Worm (Caenorhabditis elegans) whole organism, midembryonic: ENCODE measurements around the gene dhs-6.

ENCODE experiments used
- T22C8.4 ChIP-seq: fragments of 200-800 bp; sonication (Bioruptor generic); IDR thresholded peaks from 2 replicates; pipeline ENCODE4 v1.3.6; 2022; ENCODE audit warnings: missing genetic modification characterization, missing compliant biosample characterization
- cog-1 ChIP-seq: sonication (generic microtip); optimal IDR thresholded peaks from 2 replicates; lab custom pipeline; 2016; ENCODE audit warnings: missing genetic modification characterization, missing compliant biosample characterization
- flt-1 ChIP-seq: fragments of 200-800 bp; sonication (Bioruptor generic); IDR thresholded peaks from 2 replicates; pipeline ENCODE4 v1.3.6; 2022; ENCODE audit warnings: missing genetic modification characterization, missing compliant biosample characterization
- klf-2 ChIP-seq: fragments of 200-800 bp; sonication (Bioruptor generic); conservative IDR thresholded peaks from 2 replicates; pipeline ENCODE4 v1.3.6; 2022; ENCODE audit warnings: missing genetic modification reagents, missing genetic modification characterization, missing compliant biosample characterization
- med-1 ChIP-seq: sonication (generic microtip); optimal IDR thresholded peaks from 2 replicates; lab custom pipeline; 2017; ENCODE audit warnings: missing genetic modification characterization, mild to moderate bottlenecking, missing compliant biosample characterization, antibody characterized with exemption, missing genetic modification reagents; ENCODE audit not compliant: insufficient read depth
- ref-1 ChIP-seq: fragments of 200-800 bp; sonication (Bioruptor generic); conservative IDR thresholded peaks from 2 replicates; pipeline ENCODE4 v1.3.6; 2022; ENCODE audit warnings: missing genetic modification reagents, missing genetic modification characterization, missing compliant biosample characterization
- tab-1 ChIP-seq: fragments of 200-800 bp; sonication (Bioruptor generic); IDR thresholded peaks from 2 replicates; pipeline ENCODE4 v1.3.6; 2022; ENCODE audit warnings: missing genetic modification characterization, missing compliant biosample characterization
- ztf-23 ChIP-seq: fragments of 200-800 bp; sonication (Bioruptor generic); IDR thresholded peaks from 2 replicates; pipeline ENCODE4 v1.3.6; 2022; ENCODE audit warnings: missing genetic modification reagents, missing genetic modification characterization, missing compliant biosample characterization
- ztf-29 ChIP-seq: fragments of 200-800 bp; sonication (Bioruptor generic); IDR thresholded peaks from 2 replicates; pipeline ENCODE4 v1.3.6; 2022; ENCODE audit warnings: missing genetic modification reagents, missing genetic modification characterization, missing compliant biosample characterization

dhs-6 gene

ce11 chrII:5587794-5588193 lies 31.3 kb downstream of the dhs-6 start:
- TF ChIP-seq med-1 (no peak), ref-1 (GFP tag; lab: Robert Waterston, UW) (no peak), T22C8.4 (GFP tag; lab: Robert Waterston, UW) (no peak), flt-1 (GFP tag; lab: Robert Waterston, UW) (no peak), ztf-23 (GFP tag; lab: Robert Waterston, UW) (no peak), tab-1 (no peak), klf-2 (GFP tag; lab: Robert Waterston, UW) (no peak), ztf-29 (GFP tag; lab: Robert Waterston, UW) (no peak), cog-1 (tag; lab: Kevin White, UChicago) (no peak)

- TF ChIP-seq flt-1 (GFP tag; lab: Robert Waterston, UW), result no peak
- no peak for TF ChIP-seq ref-1 (GFP tag; lab: Robert Waterston, UW)
- no peak for TF ChIP-seq ztf-29 (GFP tag; lab: Robert Waterston, UW)
- TF ChIP-seq klf-2 (GFP tag; lab: Robert Waterston, UW), result no peak
- TF ChIP-seq cog-1 (tag; lab: Kevin White, UChicago), result no peak
- no peak for TF ChIP-seq tab-1
- TF ChIP-seq ztf-23 (GFP tag; lab: Robert Waterston, UW), result no peak
- TF ChIP-seq T22C8.4 (GFP tag; lab: Robert Waterston, UW), result no peak
- TF ChIP-seq med-1, result no peak
Observed at ce11 chrII:5585788-5586187, 33.3 kb downstream of the dhs-6 start, which contains the start of gene lys-8. TSS of gene lys-8 (plus strand) at chrII:5586178.

ce11 chrII:5582309-5582708 lies 36.8 kb downstream of the dhs-6 start, which contains the start of gene T25E4.2:
TSS of gene T25E4.2 (minus strand) at chrII:5582409.
- TF ChIP-seq ref-1 (GFP tag; lab: Robert Waterston, UW) (no peak), med-1 (no peak), klf-2 (GFP tag; lab: Robert Waterston, UW) (no peak), T22C8.4 (GFP tag; lab: Robert Waterston, UW) (no peak), tab-1 (no peak), flt-1 (GFP tag; lab: Robert Waterston, UW) (no peak), cog-1 (tag; lab: Kevin White, UChicago) (no peak), ztf-29 (GFP tag; lab: Robert Waterston, UW) (no peak), ztf-23 (GFP tag; lab: Robert Waterston, UW) (no peak)

- TF ChIP-seq tab-1 (no peak), cog-1 (tag; lab: Kevin White, UChicago) (no peak), ztf-23 (GFP tag; lab: Robert Waterston, UW) (no peak), klf-2 (GFP tag; lab: Robert Waterston, UW) (no peak), ztf-29 (GFP tag; lab: Robert Waterston, UW) (no peak), ref-1 (GFP tag; lab: Robert Waterston, UW) (no peak), T22C8.4 (GFP tag; lab: Robert Waterston, UW) (no peak), flt-1 (GFP tag; lab: Robert Waterston, UW) (no peak), med-1 (no peak)
Observed at ce11 chrII:5579236-5579635, 39.9 kb downstream of the dhs-6 start.

- TF ChIP-seq tab-1 (no peak), cog-1 (tag; lab: Kevin White, UChicago) (no peak), flt-1 (GFP tag; lab: Robert Waterston, UW) (no peak), klf-2 (GFP tag; lab: Robert Waterston, UW) (no peak), ztf-23 (GFP tag; lab: Robert Waterston, UW) (no peak), T22C8.4 (GFP tag; lab: Robert Waterston, UW) (no peak), med-1 (no peak), ztf-29 (GFP tag; lab: Robert Waterston, UW) (no peak), ref-1 (GFP tag; lab: Robert Waterston, UW) (no peak)
Observed at ce11 chrII:5578714-5579113, 40.4 kb downstream of the dhs-6 start.

- TF ChIP-seq ztf-29 (GFP tag; lab: Robert Waterston, UW), result no peak
- no peak for TF ChIP-seq tab-1
- no peak for TF ChIP-seq ztf-23 (GFP tag; lab: Robert Waterston, UW)
- no peak for TF ChIP-seq ref-1 (GFP tag; lab: Robert Waterston, UW)
- no peak for TF ChIP-seq cog-1 (tag; lab: Kevin White, UChicago)
- TF ChIP-seq flt-1 (GFP tag; lab: Robert Waterston, UW), result no peak
- TF ChIP-seq med-1, result no peak
- TF ChIP-seq T22C8.4 (GFP tag; lab: Robert Waterston, UW), result no peak
- no peak for TF ChIP-seq klf-2 (GFP tag; lab: Robert Waterston, UW)
Observed at ce11 chrII:5578035-5578434, 41.1 kb downstream of the dhs-6 start, which contains the start of gene T25E4.1. TSS of gene T25E4.1 (plus strand) at chrII:5578335.

ce11 chrII:5577060-5577459 lies 42.1 kb downstream of the dhs-6 start:
- TF ChIP-seq ztf-23 (GFP tag; lab: Robert Waterston, UW) (peak; percentile 73), T22C8.4 (GFP tag; lab: Robert Waterston, UW) (peak; percentile 49; the same call in 1 of the 2 replicates), flt-1 (GFP tag; lab: Robert Waterston, UW) (peak; percentile 87), tab-1 (peak; percentile 78), cog-1 (tag; lab: Kevin White, UChicago) (no peak), ref-1 (GFP tag; lab: Robert Waterston, UW) (no peak), med-1 (no peak), ztf-29 (GFP tag; lab: Robert Waterston, UW) (no peak), klf-2 (GFP tag; lab: Robert Waterston, UW) (0 out of 2 replicates have a peak, but pooled peaks have one; percentile 22)

- no peak for TF ChIP-seq ref-1 (GFP tag; lab: Robert Waterston, UW)
- no peak for TF ChIP-seq flt-1 (GFP tag; lab: Robert Waterston, UW)
- TF ChIP-seq T22C8.4 (GFP tag; lab: Robert Waterston, UW), result no peak
- no peak for TF ChIP-seq cog-1 (tag; lab: Kevin White, UChicago)
- no peak for TF ChIP-seq ztf-29 (GFP tag; lab: Robert Waterston, UW)
- TF ChIP-seq tab-1, result no peak
- TF ChIP-seq ztf-23 (GFP tag; lab: Robert Waterston, UW), result no peak
- TF ChIP-seq klf-2 (GFP tag; lab: Robert Waterston, UW), result no peak
Observed at ce11 chrII:5574925-5575324, 44.2 kb downstream of the dhs-6 start.

ce11 chrII:5572082-5572746 lies 46.9 kb downstream of the dhs-6 start:
- TF ChIP-seq ztf-29 (GFP tag; lab: Robert Waterston, UW) (no peak), klf-2 (GFP tag; lab: Robert Waterston, UW) (no peak), T22C8.4 (GFP tag; lab: Robert Waterston, UW) (no peak), ref-1 (GFP tag; lab: Robert Waterston, UW) (no peak), flt-1 (GFP tag; lab: Robert Waterston, UW) (no peak), cog-1 (tag; lab: Kevin White, UChicago) (no peak), med-1 (no peak), tab-1 (no peak), ztf-23 (GFP tag; lab: Robert Waterston, UW) (no peak)
